Fruit fly (Drosophila melanogaster) whole organism, adult: ENCODE data around the gene CG8003.

Experiments used
- CG11617 ChIP-seq: fragments of 200-800 bp; sonication (Bioruptor generic); optimal IDR thresholded peaks from 2 replicates; lab custom pipeline; 2017; ENCODE audit warnings: mild to moderate bottlenecking, missing biosample characterization, missing genetic modification reagents, missing genetic modification characterization
- CG12768 ChIP-seq: fragments of 200-800 bp; sonication (Bioruptor generic); optimal IDR thresholded peaks from 2 replicates; lab custom pipeline; 2017; ENCODE audit warnings: missing biosample characterization, missing genetic modification characterization, mild to moderate bottlenecking, moderate library complexity, missing genetic modification reagents
- CG14711 ChIP-seq: fragments of 200-800 bp; sonication (Bioruptor generic); optimal IDR thresholded peaks from 2 replicates; lab custom pipeline; 2018; ENCODE audit warnings: missing biosample characterization, mild to moderate bottlenecking, missing genetic modification characterization, moderate library complexity
- CG1620 ChIP-seq: fragments of 200-800 bp; sonication (Bioruptor generic); optimal IDR thresholded peaks from 2 replicates; lab custom pipeline; 2016; ENCODE audit warnings: missing biosample characterization, missing genetic modification characterization
- CG33017 ChIP-seq: fragments of 200-800 bp; sonication (Bioruptor generic); optimal IDR thresholded peaks from 2 replicates; lab custom pipeline; 2018; ENCODE audit warnings: missing biosample characterization, mild to moderate bottlenecking, missing genetic modification characterization, moderate library complexity
- CG5204 ChIP-seq: fragments of 200-800 bp; sonication (Bioruptor generic); optimal IDR thresholded peaks from 2 replicates; lab custom pipeline; 2016; ENCODE audit warnings: missing biosample characterization, missing genetic modification characterization
- CG7045 ChIP-seq: fragments of 200-800 bp; sonication (Bioruptor generic); optimal IDR thresholded peaks from 2 replicates; lab custom pipeline; 2017; ENCODE audit warnings: missing biosample characterization, mild to moderate bottlenecking, missing genetic modification characterization
- CG7101 ChIP-seq: fragments of 200-800 bp; sonication (Bioruptor generic); optimal IDR thresholded peaks from 2 replicates; lab custom pipeline; 2018; ENCODE audit warnings: missing biosample characterization, mild to moderate bottlenecking, missing genetic modification characterization, moderate library complexity
- Clk ChIP-seq: fragments of 200-800 bp; sonication (Bioruptor generic); optimal IDR thresholded peaks from 2 replicates; lab custom pipeline; 2017; ENCODE audit warnings: missing biosample characterization, missing genetic modification characterization
- Crg-1 ChIP-seq: fragments of 200-800 bp; sonication (Bioruptor generic); optimal IDR thresholded peaks from 2 replicates; lab custom pipeline; 2016; ENCODE audit warnings: missing biosample characterization, missing genetic modification characterization
- Hr96 ChIP-seq: fragments of 200-800 bp; sonication (Bioruptor generic); optimal IDR thresholded peaks from 2 replicates; lab custom pipeline; 2016; ENCODE audit warnings: missing biosample characterization, missing genetic modification characterization
- Mnt ChIP-seq: fragments of 200-800 bp; sonication (Bioruptor generic); optimal IDR thresholded peaks from 2 replicates; lab custom pipeline; 2016; ENCODE audit warnings: missing biosample characterization, mild to moderate bottlenecking, missing genetic modification characterization
- bab1 ChIP-seq: fragments of 200-800 bp; sonication (Bioruptor generic); optimal IDR thresholded peaks from 3 replicates; lab custom pipeline; 2019; ENCODE audit warnings: missing biosample characterization, mild to moderate bottlenecking, missing genetic modification characterization, moderate library complexity
- cic ChIP-seq: fragments of 200-800 bp; sonication (Bioruptor generic); optimal IDR thresholded peaks from 2 replicates; lab custom pipeline; 2017; ENCODE audit warnings: missing biosample characterization, mild to moderate bottlenecking, missing genetic modification characterization, moderate library complexity
- cnc ChIP-seq, 2 experiments: fragments of >200 bp; optimal IDR thresholded peaks; 2 replicates each; lab custom pipeline; 2017
- kay ChIP-seq: fragments of 200-800 bp; sonication (Bioruptor generic); peaks from one replicate; lab custom pipeline; 2016; ENCODE audit warnings: missing biosample characterization, missing genetic modification characterization, borderline replicate concordance
- ovo ChIP-seq: fragments of 200-800 bp; sonication (Bioruptor generic); optimal IDR thresholded peaks from 2 replicates; lab custom pipeline; 2016; ENCODE audit warnings: missing biosample characterization, missing genetic modification characterization
- pad ChIP-seq: fragments of 200-800 bp; sonication (Bioruptor generic); optimal IDR thresholded peaks from 3 replicates; lab custom pipeline; 2017; ENCODE audit warnings: missing biosample characterization, missing genetic modification characterization, mild to moderate bottlenecking, moderate library complexity, missing genetic modification reagents
- tj ChIP-seq: fragments of 200-800 bp; sonication (Bioruptor generic); optimal IDR thresholded peaks from 3 replicates; lab custom pipeline; 2017; ENCODE audit warnings: missing biosample characterization, mild to moderate bottlenecking, missing genetic modification characterization, moderate library complexity
- toe ChIP-seq: fragments of 200-800 bp; sonication (Bioruptor generic); optimal IDR thresholded peaks from 2 replicates; lab custom pipeline; 2016; ENCODE audit warnings: missing biosample characterization, missing genetic modification characterization

Gene CG8003

DNA sequence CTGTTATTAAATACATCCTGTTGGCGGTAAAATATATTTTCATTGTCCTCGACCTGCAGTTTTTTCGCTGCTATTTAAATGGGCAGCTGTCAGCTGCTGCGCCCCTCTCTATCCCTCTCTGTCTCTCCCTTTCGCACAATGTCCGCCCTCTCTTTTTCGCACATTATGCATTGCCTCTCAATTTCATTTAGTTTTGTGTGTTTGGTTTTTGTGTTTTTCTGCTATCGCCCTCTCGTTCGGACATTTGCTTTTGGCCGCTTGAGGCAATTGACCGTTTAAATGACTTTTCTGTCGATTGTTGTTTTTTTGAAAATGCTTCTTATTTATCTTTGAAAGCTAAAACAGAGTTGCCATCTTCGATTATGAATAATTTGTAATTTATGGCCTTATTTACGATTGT is 13.7 kb downstream of the CG8003 start:
- TF ChIP-seq CG14711 (tag; lab: Kevin White, UChicago) (peak; percentile 6), CG1620 (GFP tag; lab: Kevin White, UChicago) (no peak)

DNA sequence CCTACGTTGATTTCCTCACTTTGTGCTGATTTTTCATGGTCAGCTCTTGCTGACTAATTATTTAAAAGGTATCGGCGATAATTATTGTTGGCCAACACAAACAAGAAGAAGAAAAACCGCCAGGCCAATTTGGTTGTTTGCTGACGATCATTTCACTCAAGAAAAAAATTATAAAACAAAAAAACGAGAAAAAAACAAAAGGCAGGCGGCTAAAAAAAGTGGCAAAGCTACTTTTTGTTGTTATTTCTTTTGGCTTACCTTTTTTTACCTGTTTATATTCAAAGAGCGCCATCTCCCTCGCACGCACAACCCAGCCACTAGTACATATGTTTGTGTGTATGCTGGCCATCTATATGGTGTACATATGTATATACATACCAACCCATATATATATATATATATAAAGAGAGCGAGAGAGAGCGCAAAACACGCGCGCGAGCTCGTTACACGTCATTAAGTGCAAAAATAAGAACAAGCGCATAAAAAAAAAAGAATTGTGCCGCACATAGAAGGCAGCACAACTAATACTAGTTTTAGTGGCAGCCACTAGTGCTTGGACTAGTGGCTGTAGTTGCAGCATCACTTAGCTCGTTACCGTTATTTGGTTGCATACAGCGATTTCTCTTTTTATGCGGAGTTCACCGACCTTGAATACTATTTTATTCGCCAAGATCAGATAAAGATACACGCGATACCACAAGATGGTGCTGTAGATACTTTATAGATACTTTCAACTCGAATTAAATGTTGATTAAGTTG is 14.5 kb downstream of the CG8003 start:
- no peak for TF ChIP-seq toe
- TF ChIP-seq cic (GFP tag; lab: Kevin White, UChicago) = no peak
- peak; percentile 98 for TF ChIP-seq tj (GFP tag; lab: Kevin White, UChicago)
- TF ChIP-seq kay (GFP tag; lab: Kevin White, UChicago) = peak; percentile 67
- peak; percentile 5 for TF ChIP-seq CG11617 (GFP tag; lab: Kevin White, UChicago)
- TF ChIP-seq Clk (GFP tag; lab: Kevin White, UChicago) = no peak
- no peak for TF ChIP-seq CG1620 (GFP tag; lab: Kevin White, UChicago)

DNA sequence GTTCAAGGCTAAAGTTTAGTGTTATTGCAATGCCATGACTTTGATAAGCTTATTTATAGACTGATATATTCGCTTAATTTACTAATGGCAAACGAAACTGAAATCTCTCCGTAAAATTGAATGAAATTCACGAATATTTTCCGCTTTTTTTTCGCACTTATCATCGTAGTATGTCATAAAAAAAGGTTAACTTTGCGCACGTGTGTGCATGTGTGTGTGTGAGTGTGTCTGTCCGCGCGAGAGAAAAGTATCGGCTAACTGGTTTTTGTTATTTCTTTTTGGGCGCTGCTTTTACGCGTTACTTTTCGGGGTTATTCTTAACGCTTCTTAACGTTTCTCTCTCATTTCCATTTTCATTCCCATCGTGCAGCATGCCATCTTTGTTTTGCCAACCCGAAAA is 16.5 kb downstream of the CG8003 start:
- no peak for TF ChIP-seq CG1620 (GFP tag; lab: Kevin White, UChicago)
- TF ChIP-seq bab1 (GFP tag; lab: Kevin White, UChicago) = no peak
- peak; percentile 20 for TF ChIP-seq kay (GFP tag; lab: Kevin White, UChicago)

DNA sequence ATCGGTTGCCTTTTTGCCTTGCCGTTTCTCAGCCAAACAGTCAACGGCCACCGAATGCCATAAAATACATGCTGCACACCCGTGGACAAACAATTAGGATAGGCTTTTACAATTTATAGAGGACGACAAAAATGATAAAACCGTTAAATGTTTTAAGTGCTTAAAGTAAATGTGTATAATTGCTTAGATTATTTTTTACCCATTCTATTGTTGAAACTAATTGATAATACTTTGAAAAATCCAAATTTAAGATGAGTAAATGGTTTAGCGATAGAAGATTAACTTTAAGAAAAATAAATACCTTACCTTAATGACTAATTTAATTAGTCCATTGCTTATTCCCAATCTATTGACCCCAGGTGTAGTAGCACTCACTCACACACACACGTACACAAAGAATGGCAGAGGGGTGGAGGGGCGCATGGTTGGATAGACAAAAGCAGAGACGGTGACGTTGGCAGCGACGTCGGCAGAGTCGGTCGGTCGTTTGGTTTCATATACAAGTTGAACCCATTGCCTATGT is 17.3 kb downstream of the CG8003 start:
- TF ChIP-seq pad (GFP tag; lab: Kevin White, UChicago) = peak; percentile 83
- peak; percentile 82 for TF ChIP-seq CG14711 (tag; lab: Kevin White, UChicago)
- TF ChIP-seq CG12768 (GFP tag; lab: Kevin White, UChicago) = peak; percentile 89
- TF ChIP-seq cic (GFP tag; lab: Kevin White, UChicago) = peak; percentile 48
- no peak for TF ChIP-seq cnc (optimal IDR thresholded peaks at IDR 0.05; lab: Kevin White, UChicago)
- TF ChIP-seq Clk (GFP tag; lab: Kevin White, UChicago) = peak; percentile 85
- TF ChIP-seq CG7101 (tag; lab: Kevin White, UChicago) = peak; percentile 95
- TF ChIP-seq Crg-1 = peak; percentile 78
- TF ChIP-seq CG33017 (tag; lab: Kevin White, UChicago) = peak; percentile 96
- TF ChIP-seq CG5204 (GFP tag; lab: Kevin White, UChicago) = peak; percentile 94
- TF ChIP-seq kay (GFP tag; lab: Kevin White, UChicago) = no peak
- peak; percentile 96 for TF ChIP-seq CG7045 (GFP tag; lab: Kevin White, UChicago)
- peak; percentile 96 for TF ChIP-seq bab1 (GFP tag; lab: Kevin White, UChicago)
- TF ChIP-seq Mnt (GFP tag; lab: Kevin White, UChicago) = peak; percentile 75
- TF ChIP-seq tj (GFP tag; lab: Kevin White, UChicago) = peak; percentile 78
- TF ChIP-seq toe = peak; percentile 86
- peak; percentile 78 for TF ChIP-seq ovo (GFP tag; lab: Kevin White, UChicago)
- peak; percentile 72 for TF ChIP-seq CG1620 (GFP tag; lab: Kevin White, UChicago)
- peak; percentile 89 for TF ChIP-seq Hr96
- peak; percentile 95 for TF ChIP-seq CG11617 (GFP tag; lab: Kevin White, UChicago)

DNA sequence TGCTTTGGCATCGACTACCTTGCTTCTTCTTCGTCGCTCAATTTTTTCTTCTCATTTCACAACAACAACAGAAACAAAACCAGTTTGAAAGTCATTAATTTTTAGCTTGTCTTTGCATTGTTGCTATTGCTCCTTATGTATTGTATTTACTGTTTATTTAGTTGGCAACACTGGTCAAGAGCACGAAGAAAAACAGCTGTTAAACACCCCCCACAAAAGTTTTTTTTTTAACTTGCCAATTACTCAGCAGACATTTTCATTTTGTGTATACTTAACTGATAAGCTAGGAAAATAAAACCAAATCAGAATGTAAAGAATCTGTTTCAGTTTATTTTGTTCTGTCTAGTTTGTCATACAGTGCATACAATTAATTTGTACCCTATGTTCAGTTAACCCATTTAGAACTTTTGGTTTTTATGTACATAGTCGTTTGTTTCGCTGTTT is 18.5 kb downstream of the CG8003 start:
- no peak for TF ChIP-seq pad (GFP tag; lab: Kevin White, UChicago)
- TF ChIP-seq CG7101 (tag; lab: Kevin White, UChicago) = peak; percentile 7
- TF ChIP-seq CG7045 (GFP tag; lab: Kevin White, UChicago) = no peak
- TF ChIP-seq Mnt (GFP tag; lab: Kevin White, UChicago) = no peak
- TF ChIP-seq CG12768 (GFP tag; lab: Kevin White, UChicago) = no peak
- no peak for TF ChIP-seq CG33017 (tag; lab: Kevin White, UChicago)
- TF ChIP-seq CG14711 (tag; lab: Kevin White, UChicago) = peak; percentile 20
- no peak for TF ChIP-seq CG5204 (GFP tag; lab: Kevin White, UChicago)
- TF ChIP-seq cnc (optimal IDR thresholded peaks at IDR 0.05; lab: Kevin White, UChicago) = no peak
- peak; percentile 11 for TF ChIP-seq tj (GFP tag; lab: Kevin White, UChicago)

DNA sequence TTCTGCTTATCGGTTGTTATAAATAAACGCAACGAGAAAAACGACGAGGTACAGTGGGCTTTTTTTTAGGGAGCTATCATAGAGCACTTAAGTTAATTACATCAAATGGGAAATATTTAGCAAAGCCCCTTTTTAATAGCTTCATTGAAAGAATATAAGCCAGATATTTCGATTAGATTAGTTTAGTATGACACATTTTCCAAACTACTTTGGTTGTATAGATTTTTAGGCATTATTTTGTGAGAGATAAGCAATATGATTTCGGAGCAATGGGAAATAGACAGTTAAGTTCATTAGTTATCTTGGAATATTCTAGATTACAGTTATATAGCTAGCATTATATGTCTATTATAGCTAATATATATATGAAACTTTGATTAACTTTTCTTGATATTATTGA is 18.9 kb downstream of the CG8003 start:
- no peak for TF ChIP-seq CG7101 (tag; lab: Kevin White, UChicago)
- no peak for TF ChIP-seq Crg-1
- no peak for TF ChIP-seq CG33017 (tag; lab: Kevin White, UChicago)
- no peak for TF ChIP-seq ovo (GFP tag; lab: Kevin White, UChicago)
- TF ChIP-seq kay (GFP tag; lab: Kevin White, UChicago) = peak; percentile 93
- TF ChIP-seq Mnt (GFP tag; lab: Kevin White, UChicago) = no peak
- no peak for TF ChIP-seq bab1 (GFP tag; lab: Kevin White, UChicago)
